Worm (Caenorhabditis elegans): ENCODE results near the gene asp-5.
A peak's percentile ranks its signal among the peaks of the same experiment; 100 is the strongest.

DNA sequence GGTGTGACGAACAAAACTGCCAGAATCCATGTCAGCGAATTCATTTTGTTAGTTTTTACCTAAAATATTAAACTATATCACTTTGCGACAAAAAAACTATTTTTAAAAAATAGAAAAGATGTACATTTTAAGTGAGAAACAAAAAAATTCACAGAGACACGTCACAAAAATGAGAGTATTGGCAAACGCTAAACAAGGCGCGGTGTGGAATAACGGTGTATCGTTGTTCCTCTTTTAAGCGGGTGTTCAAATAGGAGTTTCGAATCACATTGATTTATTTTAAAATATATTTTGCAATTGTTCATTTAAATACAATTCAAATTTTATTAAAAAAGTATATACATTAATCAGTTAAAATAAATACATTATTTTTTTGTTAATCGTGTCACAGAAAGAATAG is 30.3 kb downstream of the asp-5 start, which contains the start of gene sel-9:
- TF ChIP-seq nhr-237 (tag; optimal IDR thresholded peaks at IDR 0.05) = peak; percentile 35
- no peak for TF ChIP-seq lin-13 (tag; optimal IDR thresholded peaks at IDR 0.05)
- no peak for TF ChIP-seq unc-39 (tag; optimal IDR thresholded peaks at IDR 0.05)
